Worm (Caenorhabditis elegans) whole organism, L4 larva: Measurements from ENCODE around the gene lbp-7.

ENCODE experiments used
- T20F7.1 ChIP-seq: fragments of 200-800 bp; sonication (Bioruptor generic); optimal IDR thresholded peaks from 2 replicates; lab custom pipeline; 2018; ENCODE audit warnings: mild to moderate bottlenecking, missing genetic modification characterization, missing compliant biosample characterization
- T26A8.4 ChIP-seq: fragments of 200-800 bp; sonication (Bioruptor generic); IDR thresholded peaks from 2 replicates; pipeline ENCODE4 v1.3.6; 2022; ENCODE audit warnings: missing genetic modification characterization, missing compliant biosample characterization
- Y105C5A.15 ChIP-seq: fragments of 200-800 bp; sonication (Bioruptor generic); IDR thresholded peaks from 2 replicates; pipeline ENCODE4 v1.3.6; 2022; ENCODE audit warnings: missing genetic modification characterization, missing compliant biosample characterization
- Y48G9A.11 ChIP-seq: fragments of 200-800 bp; sonication (Bioruptor generic); IDR thresholded peaks from 2 replicates; pipeline ENCODE4 v1.3.6; 2022; ENCODE audit warnings: missing genetic modification reagents, missing genetic modification characterization, missing compliant biosample characterization
- Y5F2A.4 ChIP-seq: fragments of 200-800 bp; sonication (Bioruptor generic); optimal IDR thresholded peaks from 2 replicates; lab custom pipeline; 2018; ENCODE audit warnings: mild to moderate bottlenecking, missing genetic modification characterization, missing compliant biosample characterization
- Y75B8A.6 ChIP-seq: fragments of 200-800 bp; sonication (Bioruptor generic); IDR thresholded peaks from 2 replicates; pipeline ENCODE4 v1.3.6; 2022; ENCODE audit warnings: missing genetic modification reagents, missing genetic modification characterization, missing compliant biosample characterization
- ZK337.2 ChIP-seq: fragments of 200-800 bp; sonication (Bioruptor generic); IDR thresholded peaks from 2 replicates; pipeline ENCODE4 v1.3.6; 2022; ENCODE audit warnings: missing genetic modification reagents, missing genetic modification characterization, missing compliant biosample characterization
- ZK546.5 ChIP-seq, 2 experiments: sonication (generic microtip); optimal IDR thresholded peaks; 2 replicates each; lab custom pipeline; 2017; ENCODE audit warnings: missing biosample characterization in 2 of 2, missing genetic modification characterization in 2 of 2
- aha-1 ChIP-seq: fragments of 150-350 bp; peaks from one replicate; lab custom pipeline; 2014; ENCODE audit warnings: missing biosample characterization, missing genetic modification characterization
- attf-4 ChIP-seq: sonication (generic microtip); optimal IDR thresholded peaks from 3 replicates; lab custom pipeline; 2017; ENCODE audit warnings: missing biosample characterization, missing genetic modification characterization
- ceh-44 ChIP-seq: fragments of 200-800 bp; sonication (Bioruptor generic); IDR thresholded peaks from 2 replicates; pipeline ENCODE4 v1.3.6; 2022; ENCODE audit warnings: missing genetic modification reagents, missing genetic modification characterization, missing compliant biosample characterization
- cey-2 ChIP-seq: sonication (generic microtip); optimal IDR thresholded peaks from 3 replicates; lab custom pipeline; 2017; ENCODE audit warnings: missing genetic modification characterization, mild to moderate bottlenecking, missing compliant biosample characterization, antibody characterized with exemption, borderline replicate concordance; ENCODE audit not compliant: insufficient read depth
- daf-12 ChIP-seq: fragments of 150-350 bp; optimal IDR thresholded peaks from 2 replicates; lab custom pipeline; 2014; ENCODE audit warnings: missing biosample characterization, missing genetic modification reagents, missing genetic modification characterization
- daf-16 ChIP-seq, 3 experiments: sonication (generic microtip); optimal IDR thresholded peaks; 2 replicates each; lab custom pipeline; 2016 to 2017; ENCODE audit warnings: missing genetic modification characterization in 3 of 3, missing genetic modification reagents in 3 of 3, mild to moderate bottlenecking in 2 of 3, missing compliant biosample characterization in 2 of 3, missing biosample characterization in 1 of 3, moderate library complexity in 1 of 3
- daf-8 ChIP-seq: fragments of 200-800 bp; sonication (Bioruptor generic); IDR thresholded peaks from 2 replicates; pipeline ENCODE4 v1.3.6; 2022; ENCODE audit warnings: missing genetic modification characterization, missing compliant biosample characterization
- dmd-6 ChIP-seq: fragments of 200-800 bp; sonication (Bioruptor generic); IDR thresholded peaks from 2 replicates; pipeline ENCODE4 v1.3.6; 2022; ENCODE audit warnings: missing genetic modification reagents, missing genetic modification characterization, missing compliant biosample characterization
- dmd-9 ChIP-seq: fragments of 200-800 bp; sonication (Bioruptor generic); IDR thresholded peaks from 2 replicates; pipeline ENCODE4 v1.3.6; 2022; ENCODE audit warnings: missing genetic modification reagents, missing genetic modification characterization, missing compliant biosample characterization
- egl-27 ChIP-seq: sonication (generic microtip); optimal IDR thresholded peaks from 3 replicates; lab custom pipeline; 2017; ENCODE audit warnings: missing biosample characterization, missing genetic modification reagents, missing genetic modification characterization
- fos-1 ChIP-seq: fragments of 150-350 bp; optimal IDR thresholded peaks from 2 replicates; lab custom pipeline; 2014; ENCODE audit warnings: missing biosample characterization, missing genetic modification characterization
- hif-1 ChIP-seq, 2 experiments: sonication (generic microtip); optimal IDR thresholded peaks; 2 replicates each; lab custom pipeline; 2016 to 2017; ENCODE audit warnings: missing compliant biosample characterization in 2 of 2, missing genetic modification characterization in 2 of 2, missing genetic modification reagents in 2 of 2, missing genotype in 2 of 2, mild to moderate bottlenecking in 1 of 2
- lim-7 ChIP-seq: fragments of 200-800 bp; sonication (Bioruptor generic); IDR thresholded peaks from 2 replicates; pipeline ENCODE4 v1.3.6; 2022; ENCODE audit warnings: missing genetic modification characterization, missing compliant biosample characterization
- lin-1 ChIP-seq: fragments of 200-800 bp; sonication (Bioruptor generic); IDR thresholded peaks from 2 replicates; pipeline ENCODE4 v1.3.6; 2022; ENCODE audit warnings: missing genetic modification reagents, missing genetic modification characterization, missing compliant biosample characterization
- lin-13 ChIP-seq: fragments of 150-350 bp; optimal IDR thresholded peaks from 2 replicates; lab custom pipeline; 2014; ENCODE audit warnings: missing biosample characterization, missing genetic modification reagents, missing genetic modification characterization
- lin-39 ChIP-seq: fragments of 150-350 bp; optimal IDR thresholded peaks from 2 replicates; lab custom pipeline; 2014; ENCODE audit warnings: missing biosample characterization, missing genetic modification reagents, missing genetic modification characterization
- lir-3 ChIP-seq: sonication (generic microtip); optimal IDR thresholded peaks from 2 replicates; lab custom pipeline; 2016; ENCODE audit warnings: mild to moderate bottlenecking, missing genetic modification characterization, missing compliant biosample characterization
- lsy-2 ChIP-seq, 2 experiments: fragments of 150-350 bp in 1 of 2; sonication (generic microtip) in 1 of 2; optimal IDR thresholded peaks; 2 replicates each; lab custom pipeline; 2014 to 2017; ENCODE audit warnings: missing biosample characterization in 2 of 2, missing genetic modification characterization in 2 of 2
- mdl-1 ChIP-seq, 2 experiments: fragments of 150-350 bp in 1 of 2; sonication (generic microtip) in 1 of 2; optimal IDR thresholded peaks; 2 replicates each; lab custom pipeline; 2014 to 2017; ENCODE audit warnings: missing biosample characterization in 2 of 2, missing genetic modification characterization in 2 of 2
- mdt-29 ChIP-seq: fragments of 200-800 bp; sonication (Bioruptor generic); IDR thresholded peaks from 2 replicates; pipeline ENCODE4 v1.3.6; 2022; ENCODE audit warnings: missing genetic modification reagents, missing genetic modification characterization, missing compliant biosample characterization
- mep-1 ChIP-seq: fragments of 150-350 bp; sonication (generic microtip); optimal IDR thresholded peaks from 3 replicates; lab custom pipeline; 2014; ENCODE audit warnings: missing biosample characterization, missing genetic modification characterization
- mes-2 ChIP-seq: sonication (generic microtip); optimal IDR thresholded peaks from 2 replicates; lab custom pipeline; 2016; ENCODE audit warnings: missing genotype, mild to moderate bottlenecking, missing genetic modification characterization, missing compliant biosample characterization; ENCODE audit not compliant: poor library complexity, severe bottlenecking
- nhr-102 ChIP-seq: sonication (generic microtip); optimal IDR thresholded peaks from 2 replicates; lab custom pipeline; 2016; ENCODE audit warnings: mild to moderate bottlenecking, missing genetic modification characterization, moderate library complexity, missing compliant biosample characterization
- nhr-28 ChIP-seq: fragments of 150-350 bp; optimal IDR thresholded peaks from 2 replicates; lab custom pipeline; 2014; ENCODE audit warnings: missing biosample characterization, missing genetic modification characterization
- nhr-42 ChIP-seq: fragments of 200-800 bp; sonication (Bioruptor generic); IDR thresholded peaks from 2 replicates; pipeline ENCODE4 v1.3.6; 2022; ENCODE audit warnings: missing genetic modification characterization, missing compliant biosample characterization
- php-3 ChIP-seq: fragments of 200-800 bp; sonication (Bioruptor generic); IDR thresholded peaks from 2 replicates; pipeline ENCODE4 v1.3.6; 2022; ENCODE audit warnings: missing genetic modification reagents, missing genetic modification characterization, missing compliant biosample characterization
- pqm-1 ChIP-seq: sonication (generic microtip); optimal IDR thresholded peaks from 2 replicates; lab custom pipeline; 2017; ENCODE audit warnings: missing biosample characterization, missing genetic modification characterization
- sdz-12 ChIP-seq: fragments of 200-800 bp; sonication (Bioruptor generic); optimal IDR thresholded peaks from 2 replicates; lab custom pipeline; 2018; ENCODE audit warnings: mild to moderate bottlenecking, missing genetic modification characterization, missing compliant biosample characterization
- set-16 ChIP-seq: fragments of 200-800 bp; sonication (Bioruptor generic); IDR thresholded peaks from 2 replicates; pipeline ENCODE4 v1.3.6; 2022; ENCODE audit warnings: missing genetic modification reagents, missing genetic modification characterization, missing compliant biosample characterization
- snpc-1.2 ChIP-seq: fragments of 200-800 bp; sonication (Bioruptor generic); IDR thresholded peaks from 2 replicates; pipeline ENCODE4 v1.3.6; 2022; ENCODE audit warnings: missing genetic modification reagents, missing genetic modification characterization, missing compliant biosample characterization
- unc-130 ChIP-seq: sonication (generic microtip); optimal IDR thresholded peaks from 2 replicates; lab custom pipeline; 2016; ENCODE audit warnings: missing genetic modification reagents, missing genetic modification characterization, missing compliant biosample characterization
- unc-39 ChIP-seq: sonication (generic microtip); optimal IDR thresholded peaks from 2 replicates; lab custom pipeline; 2017; ENCODE audit warnings: missing biosample characterization, missing genetic modification characterization
- unc-62 ChIP-seq, 3 experiments: fragments of 150-350 bp in 1 of 3; sonication (generic microtip); optimal IDR thresholded peaks in 2 of 3; peaks in 1 of 3; 1 replicate in 1 of 3; 2 replicates in 2 of 3; lab custom pipeline; 2014 to 2017; ENCODE audit warnings: missing biosample characterization in 3 of 3, missing genetic modification characterization in 3 of 3, missing genetic modification reagents in 3 of 3, missing genotype in 1 of 3
- zag-1 ChIP-seq: fragments of 150-350 bp; optimal IDR thresholded peaks from 2 replicates; lab custom pipeline; 2014; ENCODE audit warnings: missing biosample characterization, missing genetic modification characterization
- zip-2 ChIP-seq: fragments of 150-350 bp; optimal IDR thresholded peaks from 2 replicates; lab custom pipeline; 2014; ENCODE audit warnings: missing biosample characterization, missing genetic modification characterization
- ztf-7 ChIP-seq: fragments of 150-350 bp; optimal IDR thresholded peaks from 2 replicates; lab custom pipeline; 2014; ENCODE audit warnings: missing biosample characterization, missing genetic modification characterization

lbp-7 gene

DNA sequence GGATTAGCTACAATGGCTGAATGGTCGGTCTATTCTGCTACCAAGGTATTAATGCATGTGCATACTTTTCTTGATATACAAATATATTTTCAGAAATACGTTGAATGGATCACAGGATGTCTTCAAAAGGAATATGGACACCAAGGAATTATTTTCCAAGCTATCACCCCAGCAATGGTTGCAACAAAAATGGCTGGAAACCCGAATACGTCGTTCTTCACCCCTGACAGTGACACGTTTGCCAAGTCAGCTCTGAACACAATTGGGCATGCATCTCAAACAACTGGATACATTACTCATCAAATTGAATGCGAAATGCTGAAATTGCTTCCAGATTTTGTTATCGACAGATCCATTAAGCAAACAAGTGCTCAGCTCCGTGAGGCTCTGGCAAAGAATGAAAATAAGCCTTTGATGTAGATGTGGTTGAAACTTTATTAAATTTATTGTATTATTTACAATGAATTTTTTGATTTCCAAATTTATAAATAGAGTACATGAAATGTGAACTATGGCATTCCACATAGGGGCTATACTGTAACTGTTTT, 28.3 kb downstream of the lbp-7 start (continued):
- TF ChIP-seq dmd-6 (GFP tag; lab: Robert Waterston, UW), result peak; percentile 56
- TF ChIP-seq unc-130 (GFP tag; lab: Kevin White, UChicago), result no peak
- TF ChIP-seq ztf-7 (tag; lab: Kevin White, UChicago), result no peak
- no peak for TF ChIP-seq lim-7 (GFP tag; lab: Robert Waterston, UW)
- TF ChIP-seq cey-2 (tag; lab: Kevin White, UChicago), result no peak
- no peak for TF ChIP-seq unc-62 (GFP tag; optimal IDR thresholded peaks at IDR 0.05 in 1 of 2; lab: Kevin White, UChicago)
- no peak for TF ChIP-seq unc-62 (tag; optimal IDR thresholded peaks at IDR 0.05; lab: Kevin White, UChicago)
- no peak for TF ChIP-seq egl-27
- peak in 1 of 2 experiments; percentile 22 for TF ChIP-seq mdl-1 (tag; optimal IDR thresholded peaks at IDR 0.05; lab: Kevin White, UChicago)
- TF ChIP-seq zag-1, result no peak
- TF ChIP-seq php-3 (GFP tag; lab: Robert Waterston, UW), result no peak
- TF ChIP-seq Y5F2A.4, result no peak
- TF ChIP-seq lin-13, result no peak
- peak; percentile 27; the same call in 1 of the 2 replicates for TF ChIP-seq snpc-1.2
- no peak for TF ChIP-seq set-16 (GFP tag; lab: Robert Waterston, UW)
- TF ChIP-seq lsy-2 (tag; optimal IDR thresholded peaks at IDR 0.05; lab: Kevin White, UChicago), result peak; percentile 69 to 72
- no peak for TF ChIP-seq ZK337.2 (GFP tag; lab: Robert Waterston, UW)
- TF ChIP-seq Y48G9A.11 (GFP tag; lab: Robert Waterston, UW), result no peak; the same call in 1 of the 2 replicates
- TF ChIP-seq mep-1 (tag; lab: Kevin White, UChicago), result peak; percentile 94
- no peak for TF ChIP-seq lin-39 (tag; lab: Kevin White, UChicago)
- TF ChIP-seq aha-1 (tag; lab: Kevin White, UChicago), result peak; percentile 91
- peak; percentile 90 for TF ChIP-seq T26A8.4
- TF ChIP-seq zip-2, result no peak
- peak; percentile 48 for TF ChIP-seq nhr-28 (tag; lab: Kevin White, UChicago)
- TF ChIP-seq T20F7.1 (GFP tag; lab: Kevin White, UChicago), result peak; percentile 75
- TF ChIP-seq ZK546.5 (tag; optimal IDR thresholded peaks at IDR 0.05; lab: Kevin White, UChicago), result no peak
- TF ChIP-seq mdt-29, result peak; percentile 69; the same call in 1 of the 2 replicates
- TF ChIP-seq Y105C5A.15 (GFP tag; lab: Robert Waterston, UW), result no peak
- no peak for TF ChIP-seq pqm-1
- TF ChIP-seq Y75B8A.6 (GFP tag; lab: Robert Waterston, UW), result peak; percentile 85
- no peak for TF ChIP-seq fos-1 (tag; lab: Kevin White, UChicago)
- TF ChIP-seq unc-39 (tag; lab: Kevin White, UChicago), result no peak

DNA sequence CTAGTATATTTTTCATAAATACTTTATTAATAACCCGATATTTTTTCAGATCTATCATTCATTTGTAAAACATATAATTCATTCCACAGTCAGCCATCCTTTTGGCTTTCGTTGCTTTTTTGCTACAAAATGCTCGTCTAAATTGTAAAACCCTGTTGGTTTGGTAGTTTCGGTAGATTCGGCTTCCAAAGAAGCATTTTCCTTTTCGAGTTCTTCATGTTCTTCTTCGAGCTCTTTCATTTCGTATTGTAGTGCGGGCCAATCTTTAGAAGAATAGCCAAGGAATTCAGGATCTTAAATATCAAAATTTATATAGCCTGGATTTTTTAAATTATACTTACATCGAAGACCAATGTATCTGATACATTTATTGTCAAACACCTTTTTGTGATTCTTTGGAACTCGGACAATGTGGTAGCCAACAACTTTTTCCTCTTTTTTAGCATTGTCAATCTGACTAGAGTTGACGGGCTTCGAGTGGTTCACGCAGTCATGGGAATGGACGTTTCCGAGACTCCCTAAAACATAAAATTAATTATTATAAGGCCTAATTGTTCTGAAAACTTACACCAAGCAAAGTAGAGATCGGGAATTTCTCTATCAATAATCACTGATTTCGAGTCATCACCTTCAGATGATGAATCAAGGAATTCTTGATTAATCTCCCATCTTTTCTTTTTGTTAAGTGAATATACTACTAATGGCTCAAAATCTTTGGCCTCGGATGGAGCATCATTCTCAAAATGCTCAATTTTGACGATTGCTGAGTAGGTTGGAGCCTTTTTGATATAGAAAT, 29.0 kb downstream of the lbp-7 start:
- 0 out of 2 replicates have a peak, but pooled peaks have one; percentile 24 for TF ChIP-seq Y48G9A.11 (GFP tag; lab: Robert Waterston, UW)
- no peak for TF ChIP-seq lir-3 (tag; lab: Kevin White, UChicago)
- TF ChIP-seq unc-62 (GFP tag; optimal IDR thresholded peaks at IDR 0.05 in 1 of 2; lab: Kevin White, UChicago), result no peak
- TF ChIP-seq unc-62 (tag; optimal IDR thresholded peaks at IDR 0.05; lab: Kevin White, UChicago), result no peak
- no peak for TF ChIP-seq attf-4 (tag; lab: Kevin White, UChicago)
- TF ChIP-seq snpc-1.2, result 0 out of 2 replicates have a peak, but pooled peaks have one; percentile 6
- no peak for TF ChIP-seq ceh-44 (GFP tag; lab: Robert Waterston, UW)
- no peak for TF ChIP-seq nhr-102 (tag; lab: Kevin White, UChicago)
- no peak for TF ChIP-seq daf-12 (tag; lab: Kevin White, UChicago)
- TF ChIP-seq sdz-12 (GFP tag; lab: Kevin White, UChicago), result peak; percentile 60
- peak; percentile 31 for TF ChIP-seq T20F7.1 (GFP tag; lab: Kevin White, UChicago)
- TF ChIP-seq lin-1 (GFP tag; lab: Robert Waterston, UW), result 0 out of 2 replicates have a peak, but pooled peaks have one; percentile 6
- no peak for TF ChIP-seq daf-8 (GFP tag; lab: Robert Waterston, UW)
- no peak for TF ChIP-seq nhr-42 (GFP tag; lab: Robert Waterston, UW)
- TF ChIP-seq hif-1 (tag; optimal IDR thresholded peaks at IDR 0.05; lab: Kevin White, UChicago), result peak in 1 of 2 experiments; percentile 18
- TF ChIP-seq daf-16 (GFP tag; optimal IDR thresholded peaks at IDR 0.05; lab: Kevin White, UChicago), result no peak
- peak; percentile 3 for TF ChIP-seq daf-16 (tag; optimal IDR thresholded peaks at IDR 0.05; lab: Kevin White, UChicago)
- TF ChIP-seq mes-2 (tag; lab: Kevin White, UChicago), result peak; percentile 29
- peak; percentile 7 for TF ChIP-seq T26A8.4
- TF ChIP-seq dmd-9 (GFP tag; lab: Robert Waterston, UW), result no peak
- no peak for TF ChIP-seq lsy-2 (tag; optimal IDR thresholded peaks at IDR 0.05; lab: Kevin White, UChicago)
- peak; percentile 72 for TF ChIP-seq aha-1 (tag; lab: Kevin White, UChicago)
- TF ChIP-seq Y105C5A.15 (GFP tag; lab: Robert Waterston, UW), result no peak
